Fruit fly (Drosophila melanogaster) whole organism, larva: ENCODE results near the gene CstF50.

ENCODE experiments used
- noc ChIP-seq: fragments of 200-800 bp; sonication (Bioruptor generic); optimal IDR thresholded peaks from 3 replicates; lab custom pipeline; 2019; ENCODE audit warnings: missing biosample characterization, mild to moderate bottlenecking, missing genetic modification characterization, moderate library complexity

Gene CstF50

DNA sequence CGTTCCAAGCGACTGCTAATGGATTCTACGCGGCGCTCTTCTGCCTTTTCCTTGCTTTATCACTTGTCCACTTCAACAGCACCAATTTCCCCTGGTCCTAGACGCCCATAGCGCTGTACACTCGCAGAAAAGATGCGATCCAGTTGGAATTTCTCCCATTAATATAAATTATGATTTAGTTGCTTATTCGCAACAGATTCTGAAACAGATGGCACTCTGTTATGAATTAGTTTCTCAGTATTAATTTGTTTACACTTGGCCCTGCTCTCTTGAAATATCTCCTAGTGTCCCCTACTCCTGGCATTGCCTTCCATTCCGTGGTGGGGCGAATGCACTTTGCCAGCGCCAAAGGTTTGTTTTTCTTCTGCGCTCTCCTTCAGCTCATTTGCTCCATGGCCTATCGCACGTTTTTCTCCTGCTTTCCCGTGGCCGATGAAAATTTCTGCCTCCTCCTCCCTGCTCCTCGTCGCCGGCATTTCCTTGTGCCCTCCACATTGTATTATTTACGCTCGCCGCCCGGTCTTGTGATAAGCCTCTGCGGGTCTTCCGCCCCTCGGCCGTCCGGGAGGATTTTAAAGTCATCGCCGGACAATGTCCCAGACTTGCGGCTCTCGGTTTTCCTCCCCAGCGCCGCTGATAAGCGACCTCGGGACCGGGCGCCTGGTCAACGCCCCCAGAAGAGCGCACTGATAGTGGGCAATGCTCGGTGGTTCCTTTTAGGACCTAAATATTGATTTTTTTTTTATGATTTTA is 30.4 kb downstream of the CstF50 start:
- no peak for TF ChIP-seq noc (tag; lab: Kevin White, UChicago)

DNA sequence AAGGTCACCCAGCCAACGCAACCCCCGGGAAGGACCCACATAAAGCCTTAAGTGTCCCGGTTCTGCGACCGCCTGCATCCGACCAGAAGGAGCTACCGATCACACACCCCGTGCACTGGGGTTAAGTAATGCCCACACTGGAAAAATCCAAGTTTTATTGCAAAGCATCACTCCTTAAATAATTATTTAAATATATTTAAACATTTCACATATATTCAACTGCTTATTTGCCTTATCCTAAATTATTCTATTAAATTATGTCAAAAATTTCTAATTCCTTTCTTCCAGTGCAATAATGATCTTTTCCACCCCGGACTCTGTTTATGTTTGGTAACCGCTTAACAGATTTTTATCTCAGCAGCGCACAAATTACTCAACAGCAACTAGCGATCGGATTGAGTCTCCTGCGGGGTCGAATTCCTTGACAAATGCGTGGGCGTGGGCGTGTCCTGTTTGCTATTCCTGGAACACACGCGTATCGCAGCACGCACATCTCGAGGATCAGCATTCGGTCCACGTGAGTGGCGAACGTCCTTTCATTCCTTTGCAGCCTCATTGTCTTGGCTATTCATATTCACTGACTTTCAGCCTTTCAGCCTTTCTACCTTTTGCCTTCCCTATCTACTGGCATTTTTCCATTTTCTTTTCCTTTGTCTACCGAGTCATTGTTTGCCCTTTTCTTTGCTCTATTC is 32.1 kb downstream of the CstF50 start:
- no peak for TF ChIP-seq noc (tag; lab: Kevin White, UChicago)

DNA sequence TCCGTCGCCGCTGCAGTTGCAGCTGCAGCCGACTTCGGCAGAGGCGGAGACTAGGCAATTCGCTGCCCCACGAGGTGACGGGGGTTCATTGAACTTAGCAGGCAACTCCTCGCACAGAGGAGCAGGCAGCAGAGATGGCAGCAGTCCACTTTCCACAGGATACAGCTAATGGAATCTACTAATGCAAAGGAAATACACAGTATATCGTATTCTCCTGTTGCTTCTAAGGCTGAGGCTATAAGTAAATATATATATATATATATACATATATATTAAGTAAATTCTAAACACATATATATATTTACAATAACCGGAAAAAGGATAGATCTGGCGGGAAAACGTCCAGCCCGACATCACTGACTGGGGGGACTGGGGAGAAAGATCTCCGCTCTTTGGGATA is 33.4 kb downstream of the CstF50 start:
- TF ChIP-seq noc (tag; lab: Kevin White, UChicago): no peak

DNA sequence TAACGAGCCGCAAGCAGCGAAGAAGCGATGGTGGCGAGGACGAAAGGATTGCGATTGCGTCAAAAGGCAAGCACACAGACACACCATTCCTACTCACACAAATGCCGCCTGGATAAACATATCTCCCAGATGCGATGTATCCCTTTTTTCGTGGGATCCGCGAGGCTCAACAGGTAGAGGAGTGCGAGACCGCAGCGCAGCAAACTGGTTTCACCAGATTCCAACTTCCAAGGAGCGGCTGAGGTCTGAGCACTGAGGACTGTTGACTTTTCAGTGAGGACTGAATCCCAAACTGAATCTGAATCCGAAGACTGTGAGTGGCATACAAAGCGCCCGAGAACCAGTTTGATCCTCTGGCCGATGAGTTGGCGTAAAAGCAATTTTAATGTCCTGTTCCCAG is 34.8 kb downstream of the CstF50 start:
- TF ChIP-seq noc (tag; lab: Kevin White, UChicago): no peak

DNA sequence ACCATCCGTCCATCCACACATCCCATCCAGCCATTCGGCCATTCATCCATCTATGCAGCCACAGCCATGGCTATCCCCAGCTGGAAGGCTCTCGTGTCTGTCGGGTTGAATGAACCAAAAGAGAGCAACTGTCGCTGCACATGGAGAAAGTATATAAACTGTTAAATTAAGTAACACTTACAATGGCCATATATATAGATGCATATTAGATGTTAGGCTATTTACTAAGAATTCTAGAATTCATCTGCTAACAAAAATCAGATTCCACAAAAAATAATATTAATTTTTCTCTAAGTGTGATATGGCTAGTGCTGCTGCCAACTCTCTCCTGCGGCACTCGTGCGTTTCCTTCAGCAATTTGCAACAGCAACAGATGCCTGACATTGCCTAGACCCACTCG is 36.6 kb downstream of the CstF50 start:
- no peak for TF ChIP-seq noc (tag; lab: Kevin White, UChicago)

DNA sequence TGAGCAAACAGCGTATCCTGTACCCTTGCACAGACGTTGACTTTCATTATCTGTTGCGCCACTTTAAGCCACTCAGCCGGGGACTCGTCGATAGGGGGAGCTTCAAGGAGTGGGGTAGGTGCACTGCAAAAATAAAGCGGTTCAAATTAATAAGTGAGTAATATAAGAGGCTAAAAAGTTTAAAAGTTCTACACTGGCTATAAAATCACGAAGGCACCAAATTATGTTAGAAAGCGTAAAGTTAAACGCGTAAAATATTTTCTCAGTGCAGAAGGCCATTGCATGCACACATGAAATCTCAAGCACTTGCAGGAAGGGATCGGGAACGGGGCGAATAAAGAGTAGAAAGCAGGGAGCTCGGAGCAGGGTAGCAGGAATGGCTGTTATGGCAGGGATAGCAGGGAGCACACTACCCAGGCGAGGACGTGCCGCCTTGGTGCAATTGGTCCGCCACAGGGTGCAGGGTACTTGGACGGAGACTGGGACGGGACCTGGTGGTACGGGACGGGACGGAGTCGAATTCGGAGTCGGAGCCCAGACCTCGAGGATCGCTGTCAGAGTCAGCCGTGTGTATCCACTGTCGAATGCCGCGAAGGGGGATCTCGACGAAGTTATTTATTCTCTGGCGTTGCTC is 38.5 kb downstream of the CstF50 start:
- TF ChIP-seq noc (tag; lab: Kevin White, UChicago): no peak

DNA sequence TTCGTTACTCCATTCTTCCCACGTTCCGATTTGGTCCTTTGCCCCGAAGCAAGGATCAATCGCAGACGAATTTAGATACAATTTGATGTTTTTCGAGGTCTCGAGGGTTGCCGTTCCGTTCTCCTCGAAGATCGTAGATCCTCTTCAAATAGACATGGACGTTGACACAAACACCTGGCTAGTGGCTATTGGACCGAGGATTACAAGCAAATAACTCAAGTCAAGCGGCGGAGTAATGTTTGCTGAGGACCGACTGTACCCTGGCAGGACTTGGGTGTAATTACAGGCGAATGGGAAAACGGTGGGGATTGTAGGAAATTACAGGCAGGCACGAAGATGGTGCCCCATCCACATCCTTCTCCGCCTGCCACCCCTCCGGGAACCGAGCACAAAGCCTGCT is 39.2 kb downstream of the CstF50 start:
- TF ChIP-seq noc (tag; lab: Kevin White, UChicago): no peak

DNA sequence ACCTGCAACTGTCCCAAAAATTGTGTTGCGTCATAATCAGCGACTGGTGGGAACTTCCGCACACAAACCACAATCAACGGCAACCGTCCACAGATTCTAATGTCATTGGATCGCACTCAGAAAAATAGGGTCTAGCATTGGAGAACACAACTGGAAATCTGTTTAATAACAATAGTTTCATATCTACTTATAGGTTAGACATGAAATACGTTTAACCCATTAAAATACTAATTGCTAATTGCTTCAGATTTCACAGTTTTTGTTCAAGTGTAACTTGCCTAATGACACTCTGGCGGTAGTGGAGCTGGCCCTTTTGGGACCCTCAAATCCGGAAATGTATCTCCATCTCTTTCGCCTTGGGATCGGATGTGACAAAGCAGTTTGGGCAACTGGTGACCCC is 40.1 kb downstream of the CstF50 start:
- TF ChIP-seq noc (tag; lab: Kevin White, UChicago): no peak

DNA sequence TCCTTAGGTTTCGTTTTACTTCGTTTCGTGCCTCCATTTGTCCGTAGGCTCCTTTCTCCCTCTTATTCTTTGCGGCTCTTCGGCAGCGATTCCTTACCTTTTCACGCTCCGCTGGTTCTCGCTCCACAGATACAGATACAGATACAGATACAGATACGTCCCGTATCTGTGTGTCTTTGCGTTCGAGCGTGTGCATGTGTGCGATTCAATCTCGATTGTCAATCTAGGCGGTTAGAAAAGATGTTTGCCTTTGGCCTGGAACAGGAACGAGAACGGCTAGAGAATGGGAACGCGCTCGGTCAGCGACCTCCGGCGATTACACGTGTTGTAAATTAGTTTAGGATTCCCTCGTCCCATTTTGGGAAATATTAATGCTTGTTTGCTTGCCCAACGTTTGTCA is 46.3 kb downstream of the CstF50 start:
- no peak for TF ChIP-seq noc (tag; lab: Kevin White, UChicago)

DNA sequence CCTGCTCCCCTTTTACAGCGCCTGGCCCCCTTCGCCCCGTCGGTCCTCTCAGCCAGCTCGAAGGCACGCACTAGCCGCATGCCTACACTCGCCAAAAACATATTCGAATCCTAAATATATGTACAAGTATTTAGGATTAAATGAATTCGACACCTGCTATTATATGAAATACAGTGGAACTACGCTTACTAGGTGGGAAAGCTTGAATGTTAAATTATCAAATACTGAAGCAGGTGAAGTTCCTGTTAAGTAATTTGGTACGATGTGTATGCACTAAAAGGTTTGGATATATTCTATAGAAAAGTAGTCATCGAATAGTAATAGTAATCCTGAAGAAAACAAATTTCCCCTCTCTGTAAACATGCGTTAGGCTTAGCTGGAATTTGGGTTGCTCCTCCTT is 47.0 kb downstream of the CstF50 start:
- peak; percentile 29 for TF ChIP-seq noc (tag; lab: Kevin White, UChicago)

DNA sequence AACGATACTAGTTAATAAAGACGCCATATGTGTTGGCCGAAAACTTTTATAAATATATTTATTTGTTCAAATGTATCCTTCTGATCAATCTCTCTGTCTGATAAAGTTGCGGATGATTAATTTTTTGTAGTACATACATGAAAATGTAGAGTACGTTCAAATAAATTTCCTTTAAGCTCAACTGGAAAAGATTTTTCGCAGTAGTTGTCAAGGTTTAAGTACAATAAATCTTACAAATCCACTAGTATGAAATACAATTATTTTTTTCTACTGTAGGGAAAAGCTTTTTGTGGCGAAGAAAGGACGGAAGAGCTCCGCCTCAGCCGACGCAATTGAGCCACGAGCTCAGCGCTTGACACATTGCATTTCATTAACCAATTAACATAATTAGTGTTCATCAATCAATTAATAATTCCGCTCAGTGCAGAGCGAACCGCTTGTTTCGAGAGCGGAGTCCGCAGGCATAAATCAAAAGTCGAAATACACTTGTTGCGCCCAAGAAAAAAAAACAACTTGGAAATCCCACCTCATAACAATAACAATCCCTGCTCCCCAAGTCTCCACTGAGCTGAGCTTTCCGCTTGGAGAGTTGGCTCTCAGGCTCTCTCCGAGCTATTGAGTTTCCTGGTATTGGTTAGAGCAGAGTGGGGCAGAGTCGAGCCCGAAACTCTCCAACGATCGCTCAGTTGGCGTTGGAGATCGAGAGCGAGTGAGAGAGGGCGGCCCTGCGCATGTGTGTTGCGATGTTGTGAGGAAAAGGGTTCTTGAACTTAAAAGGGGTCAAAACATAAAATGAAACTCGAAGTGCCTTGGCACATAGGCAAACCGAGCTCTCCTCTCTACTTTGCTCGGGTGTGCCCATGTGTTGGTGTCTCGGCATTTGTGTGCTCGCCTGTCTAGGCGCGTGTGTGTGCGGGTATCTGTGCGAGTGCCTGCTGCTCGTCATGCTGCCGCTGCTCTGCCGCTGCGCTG is 47.8 kb downstream of the CstF50 start:
- no peak for TF ChIP-seq noc (tag; lab: Kevin White, UChicago)

DNA sequence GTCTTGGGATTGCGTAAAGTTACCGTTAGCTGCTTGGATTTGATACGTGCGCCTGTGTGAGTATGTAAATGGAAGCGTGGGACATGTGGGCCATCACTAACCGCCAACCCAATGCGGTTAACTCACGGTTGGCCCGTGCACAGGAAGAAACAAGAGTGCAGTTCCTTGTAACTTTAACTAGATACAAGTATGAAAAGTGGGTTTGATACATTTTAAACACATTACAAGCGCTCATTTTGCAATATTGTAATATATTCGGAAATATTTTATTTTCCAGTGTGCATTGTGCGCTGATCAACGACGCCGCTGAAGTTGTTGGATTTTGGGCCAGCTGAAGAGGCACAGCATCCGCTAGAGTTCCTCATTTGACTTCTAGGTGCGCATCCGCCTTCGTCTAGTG is 49.0 kb downstream of the CstF50 start:
- no peak for TF ChIP-seq noc (tag; lab: Kevin White, UChicago)

DNA sequence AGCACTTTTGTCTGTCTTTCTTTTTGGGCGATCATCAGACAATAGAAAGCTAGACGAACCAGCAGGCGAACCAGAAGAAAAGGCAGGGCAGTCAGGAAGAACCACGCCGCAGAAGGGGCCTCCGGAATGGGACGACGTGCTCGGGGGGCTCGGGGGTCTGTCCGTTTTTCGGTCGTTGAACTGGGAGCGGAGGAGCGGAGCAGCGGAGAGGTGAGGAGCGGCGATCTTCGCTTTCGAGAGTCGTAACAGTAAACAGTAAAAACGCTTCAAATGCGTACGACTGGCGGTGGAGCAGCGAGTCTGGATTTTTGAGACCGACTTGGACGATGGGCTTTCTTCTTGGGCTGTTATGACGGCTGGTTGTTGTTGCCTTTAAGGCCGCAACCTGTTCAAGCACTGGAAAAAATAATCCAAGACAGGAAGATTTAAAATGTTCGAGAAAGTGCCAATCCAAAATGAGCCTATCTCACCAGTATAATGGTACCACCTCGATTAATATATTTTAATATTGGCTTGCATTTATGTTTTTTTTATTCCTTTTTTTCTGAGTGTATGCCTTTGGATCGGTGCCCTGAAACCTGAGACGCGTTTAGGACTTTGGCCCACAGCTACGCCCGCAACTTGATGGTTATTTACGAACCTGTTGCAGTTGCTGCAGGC is 49.9 kb downstream of the CstF50 start:
- TF ChIP-seq noc (tag; lab: Kevin White, UChicago): peak; percentile 20
